Fruit fly (Drosophila melanogaster) whole organism, embryonic: ENCODE data around the gene Mco4.

ENCODE experiments used
- CG10543 ChIP-seq: fragments of 200-800 bp; sonication (Bioruptor generic); optimal IDR thresholded peaks from 3 replicates; lab custom pipeline; 2017; ENCODE audit warnings: missing biosample characterization, mild to moderate bottlenecking, missing genetic modification characterization, moderate library complexity
- CG11695 ChIP-seq: fragments of 200-800 bp; sonication (Bioruptor generic); IDR thresholded peaks from 3 replicates; pipeline ENCODE4 v1.3.6; 2022; ENCODE audit warnings: missing biosample characterization, missing genetic modification characterization
- CG15696 ChIP-seq: fragments of 200-800 bp; sonication (Bioruptor generic); optimal IDR thresholded peaks from 2 replicates; lab custom pipeline; 2019; ENCODE audit warnings: missing biosample characterization, mild to moderate bottlenecking, missing genetic modification characterization, moderate library complexity
- CG17802 ChIP-seq: fragments of 200-800 bp; sonication (Bioruptor generic); optimal IDR thresholded peaks from 2 replicates; lab custom pipeline; 2018; ENCODE audit warnings: missing biosample characterization, mild to moderate bottlenecking, missing genetic modification characterization, moderate library complexity
- CG18599 ChIP-seq: fragments of 200-800 bp; sonication (Bioruptor generic); optimal IDR thresholded peaks from 3 replicates; lab custom pipeline; 2017; ENCODE audit warnings: missing biosample characterization, missing genetic modification characterization, mild to moderate bottlenecking, moderate library complexity, missing genetic modification reagents
- CG18619 ChIP-seq: fragments of 200-800 bp; sonication (Bioruptor generic); optimal IDR thresholded peaks from 3 replicates; lab custom pipeline; 2017; ENCODE audit warnings: missing biosample characterization, mild to moderate bottlenecking, missing genetic modification characterization
- CG2199 ChIP-seq: fragments of 200-800 bp; sonication (Bioruptor generic); IDR thresholded peaks from 3 replicates; pipeline ENCODE4 v1.3.6; 2022; ENCODE audit warnings: missing biosample characterization, missing genetic modification characterization
- CG2712 ChIP-seq: fragments of 200-800 bp; optimal IDR thresholded peaks from 3 replicates; lab custom pipeline; 2019; ENCODE audit warnings: missing biosample characterization, mild to moderate bottlenecking, missing genetic modification characterization, moderate library complexity
- CG2889 ChIP-seq: fragments of 200-800 bp; sonication (Bioruptor generic); IDR thresholded peaks from 3 replicates; pipeline ENCODE4 v1.3.6; 2022; ENCODE audit warnings: missing biosample characterization, missing genetic modification characterization
- CG34376 ChIP-seq: fragments of 200-800 bp; sonication (Bioruptor generic); optimal IDR thresholded peaks from 2 replicates; lab custom pipeline; 2018; ENCODE audit warnings: missing biosample characterization, mild to moderate bottlenecking, missing genetic modification characterization
- CG4360 ChIP-seq: fragments of 200-800 bp; sonication (Bioruptor generic); IDR thresholded peaks from 2 replicates; pipeline ENCODE4 v1.3.6; 2022; ENCODE audit warnings: missing biosample characterization, missing genetic modification characterization
- CG7372 ChIP-seq: fragments of 200-800 bp; sonication (Bioruptor generic); IDR thresholded peaks from 2 replicates; pipeline ENCODE4 v1.3.6; 2022; ENCODE audit warnings: missing biosample characterization, missing genetic modification characterization
- CG9797 ChIP-seq: fragments of 200-800 bp; sonication (Bioruptor generic); optimal IDR thresholded peaks from 3 replicates; lab custom pipeline; 2018; ENCODE audit warnings: missing biosample characterization, mild to moderate bottlenecking, missing genetic modification characterization
- Jarid2 ChIP-seq: fragments of 200-800 bp; sonication (Bioruptor generic); optimal IDR thresholded peaks from 3 replicates; lab custom pipeline; 2017; ENCODE audit warnings: mild to moderate bottlenecking, missing biosample characterization, missing genetic modification reagents, missing genetic modification characterization
- Lim3 ChIP-seq: fragments of 200-800 bp; sonication (Bioruptor generic); IDR thresholded peaks from 2 replicates; pipeline ENCODE4 v1.3.6; 2022; ENCODE audit warnings: missing biosample characterization, missing genetic modification characterization
- Med ChIP-seq: fragments of 200-800 bp; sonication (Bioruptor generic); peaks from one replicate; lab custom pipeline; 2016; ENCODE audit warnings: missing biosample characterization, missing genetic modification characterization, mild to moderate bottlenecking, inconsistent platforms, moderate library complexity
- Myb ChIP-seq: fragments of 200-800 bp; sonication (Bioruptor generic); optimal IDR thresholded peaks from 2 replicates; lab custom pipeline; 2016; ENCODE audit warnings: missing biosample characterization, missing genetic modification characterization
- NK7.1 ChIP-seq: fragments of 200-800 bp; sonication (Bioruptor generic); optimal IDR thresholded peaks from 3 replicates; lab custom pipeline; 2016; ENCODE audit warnings: missing biosample characterization, missing genetic modification characterization
- Xbp1 ChIP-seq: fragments of 200-800 bp; sonication (Bioruptor generic); optimal IDR thresholded peaks from 3 replicates; lab custom pipeline; 2016; ENCODE audit warnings: missing biosample characterization, mild to moderate bottlenecking, missing genetic modification characterization
- amos ChIP-seq: fragments of 200-800 bp; sonication (Bioruptor generic); IDR thresholded peaks from 2 replicates; pipeline ENCODE4 v1.3.6; 2022; ENCODE audit warnings: missing biosample characterization, missing genetic modification characterization; ENCODE audit not compliant: partially characterized antibody
- bsh ChIP-seq, 2 experiments: fragments of 200-800 bp; sonication (Bioruptor generic); optimal IDR thresholded peaks; 2 replicates each; lab custom pipeline; 2017 to 2018; ENCODE audit warnings: mild to moderate bottlenecking in 2 of 2, missing biosample characterization in 2 of 2, missing genetic modification characterization in 2 of 2, moderate library complexity in 1 of 2
- btn ChIP-seq: fragments of 200-800 bp; sonication (Bioruptor generic); optimal IDR thresholded peaks from 2 replicates; lab custom pipeline; 2016; ENCODE audit warnings: missing biosample characterization, missing genetic modification characterization
- cas ChIP-seq: fragments of 200-800 bp; sonication (Bioruptor generic); IDR thresholded peaks from 2 replicates; pipeline ENCODE4 v1.3.6; 2022; ENCODE audit warnings: missing biosample characterization, missing genetic modification characterization
- dpn ChIP-seq, 2 experiments: fragments of 200-800 bp; sonication (Bioruptor generic); optimal IDR thresholded peaks; 3 replicates each; lab custom pipeline; 2016; ENCODE audit warnings: missing biosample characterization in 2 of 2, missing genetic modification characterization in 2 of 2
- ems ChIP-seq: fragments of 200-800 bp; sonication (Bioruptor generic); optimal IDR thresholded peaks from 3 replicates; lab custom pipeline; 2016; ENCODE audit warnings: missing biosample characterization, missing genetic modification characterization
- lmd ChIP-seq: fragments of 200-800 bp; sonication (Bioruptor generic); IDR thresholded peaks from 2 replicates; pipeline ENCODE4 v1.3.6; 2022; ENCODE audit warnings: missing biosample characterization, missing genetic modification characterization
- nom ChIP-seq: fragments of 200-800 bp; sonication (Bioruptor generic); optimal IDR thresholded peaks from 2 replicates; lab custom pipeline; 2017; ENCODE audit warnings: missing biosample characterization, missing genetic modification characterization, mild to moderate bottlenecking, moderate library complexity, missing genetic modification reagents
- pan ChIP-seq, 4 experiments: fragments of >200 bp in 3 of 4; fragments of 200-800 bp in 1 of 4; sonication (Bioruptor generic) in 1 of 4; optimal IDR thresholded peaks in 3 of 4; IDR thresholded peaks in 1 of 4; 2 replicates each; pipeline versions ENCODE4 v1.3.6 to Lab custom; 2017 to 2022; ENCODE audit warnings: missing biosample characterization in 2 of 4, missing genetic modification characterization in 2 of 4, mixed read lengths in 1 of 4
- pum ChIP-seq: fragments of 200-800 bp; sonication (Bioruptor generic); optimal IDR thresholded peaks from 2 replicates; lab custom pipeline; 2016; ENCODE audit warnings: missing biosample characterization, missing genetic modification characterization
- row ChIP-seq: fragments of 200-800 bp; sonication (Bioruptor generic); IDR thresholded peaks from 3 replicates; pipeline ENCODE4 v1.3.6; 2022; ENCODE audit warnings: missing biosample characterization, missing genetic modification characterization
- sens ChIP-seq: fragments of 200-800 bp; sonication (Bioruptor generic); peaks from one replicate; lab custom pipeline; 2016; ENCODE audit warnings: missing biosample characterization, missing genetic modification characterization
- sisA ChIP-seq: fragments of 200-800 bp; sonication (Bioruptor generic); IDR thresholded peaks from 2 replicates; pipeline ENCODE4 v1.3.6; 2022; ENCODE audit warnings: missing biosample characterization, missing genetic modification characterization
- stwl ChIP-seq: fragments of 200-800 bp; sonication (Bioruptor generic); optimal IDR thresholded peaks from 3 replicates; lab custom pipeline; 2018; ENCODE audit warnings: missing biosample characterization, mild to moderate bottlenecking, missing genetic modification characterization, moderate library complexity
- twi ChIP-seq: fragments of 200-800 bp; optimal IDR thresholded peaks from 2 replicates; lab custom pipeline; 2019; ENCODE audit warnings: missing biosample characterization, mild to moderate bottlenecking, missing genetic modification characterization, moderate library complexity
- vfl ChIP-seq: fragments of 200-800 bp; sonication (Bioruptor generic); optimal IDR thresholded peaks from 2 replicates; lab custom pipeline; 2016; ENCODE audit warnings: missing biosample characterization, missing genetic modification characterization

Mco4 gene

dm6 chrX:17876518-17876917 lies 20.6 kb upstream of the Mco4 start:
- TF ChIP-seq Myb (no peak), CG2889 (GFP tag; lab: Robert Waterston, UW) (no peak), cas (GFP tag; lab: Robert Waterston, UW) (no peak), CG18619 (GFP tag; lab: Kevin White, UChicago) (no peak), Jarid2 (GFP tag; lab: Kevin White, UChicago) (no peak)
- TF ChIP-seq, all 482 proteins: peak for 0

dm6 chrX:17875695-17876094 lies 19.8 kb upstream of the Mco4 start:
- TF ChIP-seq CG34376 (GFP tag; lab: Kevin White, UChicago) (no peak), CG11695 (GFP tag; lab: Robert Waterston, UW) (0 out of 3 replicates have a peak, but pooled peaks have one; percentile 15), sens (peak; percentile 52)

- TF ChIP-seq row = no peak
- 0 out of 2 replicates have a peak, but pooled peaks have one; percentile 16 for TF ChIP-seq CG4360 (GFP tag; lab: Robert Waterston, UW)
- no peak for TF ChIP-seq CG15696
- TF ChIP-seq vfl = no peak
- TF ChIP-seq CG2199 = no peak
- no peak for TF ChIP-seq CG10543
- TF ChIP-seq pan (optimal IDR thresholded peaks at IDR 0.05; lab: Kevin White, UChicago) = no peak
- no peak for TF ChIP-seq pan (GFP tag; optimal IDR thresholded peaks at IDR 0.05 in 1 of 2, IDR thresholded peaks at IDR 0.05 in 1 of 2)
- TF ChIP-seq dpn (GFP tag; optimal IDR thresholded peaks at IDR 0.05; lab: Kevin White, UChicago) = no peak
- TF ChIP-seq sisA (GFP tag; lab: Robert Waterston, UW) = no peak
- TF ChIP-seq Med (GFP tag; lab: Kevin White, UChicago) = no peak
- TF ChIP-seq bsh (GFP tag; optimal IDR thresholded peaks at IDR 0.05; lab: Kevin White, UChicago) = peak in 1 of 2 experiments; percentile 24
- TF ChIP-seq NK7.1 = no peak
- no peak for TF ChIP-seq CG7372
- peak; percentile 48 for TF ChIP-seq stwl (tag; lab: Kevin White, UChicago)
- TF ChIP-seq ems (GFP tag; lab: Kevin White, UChicago) = no peak
- TF ChIP-seq CG9797 (GFP tag; lab: Kevin White, UChicago) = no peak
- peak; percentile 42 for TF ChIP-seq nom (GFP tag; lab: Kevin White, UChicago)
- TF ChIP-seq lmd (GFP tag; lab: Robert Waterston, UW) = no peak
- TF ChIP-seq btn (GFP tag; lab: Kevin White, UChicago) = no peak
- TF ChIP-seq amos (GFP tag; lab: Robert Waterston, UW) = no peak
- TF ChIP-seq Xbp1 (GFP tag; lab: Kevin White, UChicago) = no peak
- TF ChIP-seq pum (GFP tag; lab: Kevin White, UChicago) = no peak
- no peak for TF ChIP-seq CG2712
- no peak for TF ChIP-seq CG17802 (tag; lab: Kevin White, UChicago)
- TF ChIP-seq, all 482 proteins: peak for 4
These were observed 19.2 kb upstream of the Mco4 start for dm6 chrX:17875014-17875589.

dm6 chrX:17873329-17873728 lies 17.4 kb upstream of the Mco4 start:
- TF ChIP-seq Lim3 (GFP tag; lab: Robert Waterston, UW) = no peak
- no peak for TF ChIP-seq twi (tag; lab: Kevin White, UChicago)
- peak; percentile 35 for TF ChIP-seq sens
- TF ChIP-seq CG18599 = no peak
